Fruit fly (Drosophila melanogaster) Kc167 (cell line): ENCODE results near the gene Ppm1.

ENCODE experiments used
- Myc ChIP-seq: fragments of >200 bp; optimal IDR thresholded peaks from 2 replicates; lab custom pipeline; 2017; ENCODE audit warnings: missing external identifiers
- Sin3A ChIP-seq: fragments of >200 bp; optimal IDR thresholded peaks from 2 replicates; lab custom pipeline; 2018; ENCODE audit warnings: missing external identifiers
- h ChIP-seq: fragments of >200 bp; optimal IDR thresholded peaks from 3 replicates; lab custom pipeline; 2018; ENCODE audit warnings: missing external identifiers
- psq ChIP-seq: fragments of >200 bp; optimal IDR thresholded peaks from 2 replicates; lab custom pipeline; 2017; ENCODE audit warnings: missing external identifiers
- ttk ChIP-seq: sonication (Bioruptor generic); optimal IDR thresholded peaks from 2 replicates; lab custom pipeline; 2017; ENCODE audit warnings: missing external identifiers

DNA sequence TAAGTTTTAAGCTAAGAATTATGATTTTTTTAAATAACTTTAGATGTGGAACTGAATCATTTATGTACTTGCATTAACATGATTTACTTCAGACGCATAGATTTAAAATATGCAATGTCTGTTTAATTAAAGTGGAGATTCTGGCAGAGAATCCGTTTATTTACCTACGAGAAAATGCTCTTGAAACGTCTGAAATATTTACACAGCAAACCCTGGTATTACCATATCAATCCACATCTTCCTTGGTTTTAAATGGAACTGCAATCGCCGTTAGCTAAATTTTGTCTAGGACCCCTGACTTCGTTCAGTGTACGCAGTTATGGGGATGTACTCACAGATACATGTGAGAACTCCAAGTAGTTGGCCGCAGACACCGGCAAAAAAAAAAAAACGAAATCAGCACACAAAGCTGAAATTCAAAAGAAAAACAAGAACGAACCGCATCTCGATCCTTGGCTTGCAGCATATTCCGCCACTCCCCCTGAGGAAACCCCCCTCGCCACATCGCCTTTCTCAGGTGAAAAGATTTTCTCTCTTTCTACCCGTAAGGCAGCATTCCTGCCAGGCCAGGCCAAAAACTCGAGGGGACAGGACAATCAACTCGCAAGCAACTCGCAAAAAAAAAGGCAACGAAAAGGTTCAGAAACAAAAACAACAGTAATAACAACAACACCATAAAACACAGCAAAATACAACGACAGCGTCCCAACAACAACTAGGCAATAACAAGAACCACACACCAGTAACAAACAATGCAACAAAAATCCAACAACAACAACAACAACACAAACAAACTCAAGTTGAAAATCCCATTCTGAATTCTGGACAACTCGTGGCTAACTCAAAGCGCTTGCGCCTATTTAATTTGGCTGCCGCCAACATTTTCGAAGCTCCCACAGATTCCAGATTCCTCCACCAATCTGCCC is 37.5 kb downstream of the Ppm1 start:
- no peak for TF ChIP-seq ttk
- TF ChIP-seq psq = no peak
- no peak for TF ChIP-seq Sin3A (lab: Kevin White, UChicago)
- no peak for TF ChIP-seq Myc (lab: Kevin White, UChicago)
- no peak for TF ChIP-seq h (lab: Kevin White, UChicago)
